Fruit fly (Drosophila melanogaster) whole organism, wandering third instar larva: ENCODE results near the gene CG11714.

Experiments used
- Abd-B ChIP-seq: fragments of >200 bp; optimal IDR thresholded peaks from 2 replicates; lab custom pipeline; 2017; ENCODE audit warnings: missing biosample characterization, missing genetic modification characterization
- CG32264 ChIP-seq: fragments of 200-800 bp; sonication (Bioruptor generic); optimal IDR thresholded peaks from 2 replicates; lab custom pipeline; 2016; ENCODE audit warnings: missing biosample characterization, missing genetic modification characterization
- CG9705 ChIP-seq: fragments of 200-800 bp; sonication (Bioruptor generic); optimal IDR thresholded peaks from 2 replicates; lab custom pipeline; 2018; ENCODE audit warnings: missing biosample characterization, mild to moderate bottlenecking, missing genetic modification characterization
- CrebA ChIP-seq: fragments of 200-800 bp; sonication (Bioruptor generic); optimal IDR thresholded peaks from 2 replicates; lab custom pipeline; 2016; ENCODE audit warnings: missing biosample characterization, mild to moderate bottlenecking, missing genetic modification characterization, borderline replicate concordance
- Dfd ChIP-seq: fragments of >200 bp; optimal IDR thresholded peaks from 2 replicates; lab custom pipeline; 2017; ENCODE audit warnings: missing biosample characterization, missing genetic modification characterization
- Dif ChIP-seq: fragments of 200-275, 200-300 bp; sonication (Bioruptor generic); optimal IDR thresholded peaks from 2 replicates; lab custom pipeline; 2018; ENCODE audit warnings: missing biosample characterization, missing genetic modification characterization; ENCODE audit not compliant: partially characterized antibody
- HLH106 ChIP-seq: fragments of 200-800 bp; optimal IDR thresholded peaks from 3 replicates; lab custom pipeline; 2019; ENCODE audit warnings: missing biosample characterization, mild to moderate bottlenecking, missing genetic modification characterization, moderate library complexity
- Hr78 ChIP-seq: fragments of >200 bp; optimal IDR thresholded peaks from 2 replicates; lab custom pipeline; 2017; ENCODE audit warnings: missing biosample characterization, missing genetic modification characterization
- Hr83 ChIP-seq: fragments of 200-300 bp; sonication (Bioruptor generic); optimal IDR thresholded peaks from 2 replicates; lab custom pipeline; 2016; ENCODE audit warnings: missing biosample characterization, mild to moderate bottlenecking, missing genetic modification characterization, moderate library complexity; ENCODE audit not compliant: poor library complexity, severe bottlenecking
- Jra ChIP-seq: sonication (Bioruptor generic); optimal IDR thresholded peaks from 2 replicates; lab custom pipeline; 2016; ENCODE audit warnings: missing biosample characterization, missing genetic modification characterization
- Mio ChIP-seq: sonication (Bioruptor generic); optimal IDR thresholded peaks from 2 replicates; lab custom pipeline; 2016; ENCODE audit warnings: missing biosample characterization, missing genetic modification characterization
- Myc ChIP-seq: fragments of >200 bp; optimal IDR thresholded peaks from 2 replicates; lab custom pipeline; 2017
- N ChIP-seq: fragments of >200 bp; optimal IDR thresholded peaks from 2 replicates; lab custom pipeline; 2018; ENCODE audit warnings: missing biosample characterization, missing external identifiers, missing genetic modification characterization
- Rel ChIP-seq, 2 experiments: fragments of 200-800 bp; sonication (Bioruptor generic) in 1 of 2; optimal IDR thresholded peaks; 2 replicates in 1 of 2; 3 replicates in 1 of 2; lab custom pipeline; 2016 to 2019; ENCODE audit warnings: mild to moderate bottlenecking in 2 of 2, missing biosample characterization in 2 of 2, missing genetic modification characterization in 2 of 2, moderate library complexity in 1 of 2
- Sp1 ChIP-seq: fragments of 200-800 bp; sonication (Bioruptor generic); optimal IDR thresholded peaks from 3 replicates; lab custom pipeline; 2019; ENCODE audit warnings: missing biosample characterization, mild to moderate bottlenecking, missing genetic modification characterization, moderate library complexity
- Vsx2 ChIP-seq: fragments of 200-300, 225-300 bp; sonication (Bioruptor generic); optimal IDR thresholded peaks from 2 replicates; lab custom pipeline; 2018; ENCODE audit warnings: missing biosample characterization, missing genetic modification characterization; ENCODE audit not compliant: partially characterized antibody
- br ChIP-seq: fragments of 200-800 bp; sonication (Bioruptor generic); optimal IDR thresholded peaks from 2 replicates; lab custom pipeline; 2016; ENCODE audit warnings: missing biosample characterization, missing genetic modification characterization
- brk ChIP-seq: fragments of 200-800 bp; sonication (Bioruptor generic); optimal IDR thresholded peaks from 2 replicates; lab custom pipeline; 2016; ENCODE audit warnings: missing biosample characterization, mild to moderate bottlenecking, missing genetic modification characterization
- dsf ChIP-seq: sonication (Bioruptor generic); optimal IDR thresholded peaks from 2 replicates; lab custom pipeline; 2016; ENCODE audit warnings: missing biosample characterization, missing genetic modification characterization, borderline replicate concordance
- ey ChIP-seq: fragments of 200-800 bp; sonication (Bioruptor generic); optimal IDR thresholded peaks from 2 replicates; lab custom pipeline; 2016; ENCODE audit warnings: missing biosample characterization, missing genetic modification characterization
- foxo ChIP-seq, 2 experiments: fragments of 200-800 bp; sonication (Bioruptor generic); optimal IDR thresholded peaks; 2 replicates in 1 of 2; 3 replicates in 1 of 2; lab custom pipeline; 2016 to 2017; ENCODE audit warnings: missing biosample characterization in 2 of 2, missing genetic modification characterization in 2 of 2
- fru ChIP-seq: fragments of 200-800 bp; sonication (Bioruptor generic); optimal IDR thresholded peaks from 3 replicates; lab custom pipeline; 2016; ENCODE audit warnings: missing biosample characterization, mild to moderate bottlenecking, missing genetic modification characterization
- jim ChIP-seq: fragments of 175-275, 200-325 bp; sonication (Bioruptor generic); optimal IDR thresholded peaks from 2 replicates; lab custom pipeline; 2016; ENCODE audit warnings: missing biosample characterization, mild to moderate bottlenecking, missing genetic modification characterization
- pan ChIP-seq: fragments of >200 bp; optimal IDR thresholded peaks from 2 replicates; lab custom pipeline; 2017
- psq ChIP-seq: fragments of 200-800 bp; sonication (Bioruptor generic); optimal IDR thresholded peaks from 3 replicates; lab custom pipeline; 2017; ENCODE audit warnings: missing biosample characterization, mild to moderate bottlenecking, missing genetic modification characterization, moderate library complexity
- sage ChIP-seq: fragments of 200-800 bp; sonication (Bioruptor generic); optimal IDR thresholded peaks from 2 replicates; lab custom pipeline; 2016; ENCODE audit warnings: missing biosample characterization, mild to moderate bottlenecking, missing genetic modification characterization
- sv ChIP-seq: fragments of 200-800 bp; sonication (Bioruptor generic); optimal IDR thresholded peaks from 3 replicates; lab custom pipeline; 2016; ENCODE audit warnings: missing biosample characterization, missing genetic modification characterization
- tai ChIP-seq: sonication (Bioruptor generic); optimal IDR thresholded peaks from 2 replicates; lab custom pipeline; 2016; ENCODE audit warnings: missing biosample characterization, missing genetic modification characterization
- woc ChIP-seq: sonication (Bioruptor generic); optimal IDR thresholded peaks from 2 replicates; lab custom pipeline; 2016; ENCODE audit warnings: missing biosample characterization, mild to moderate bottlenecking, missing genetic modification characterization

Gene CG11714

DNA sequence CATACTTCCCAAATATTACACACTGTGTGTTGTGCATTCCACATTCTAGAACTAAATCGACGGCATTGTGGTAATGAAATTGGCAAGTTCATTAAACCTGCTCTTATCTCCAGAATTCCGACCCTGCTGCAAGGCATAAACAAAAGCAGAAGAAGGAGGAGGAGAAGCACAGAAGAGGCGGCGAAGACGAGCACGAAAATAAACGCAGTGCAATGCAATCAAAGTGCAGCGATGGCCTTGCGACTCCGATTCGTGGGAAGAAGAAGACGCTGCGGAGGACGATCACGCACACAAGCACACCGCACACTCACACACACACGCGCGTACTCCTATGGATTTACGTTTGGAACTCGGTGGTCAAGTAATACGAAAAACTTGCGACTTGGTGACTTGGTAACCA, 38.4 kb upstream of the CG11714 start:
- TF ChIP-seq psq (GFP tag; lab: Kevin White, UChicago) (peak; percentile 89), Rel (GFP tag; optimal IDR thresholded peaks at IDR 0.05; lab: Kevin White, UChicago) (no peak), Rel (tag; optimal IDR thresholded peaks at IDR 0.05; lab: Kevin White, UChicago) (peak; percentile 53), foxo (GFP tag; optimal IDR thresholded peaks at IDR 0.05; lab: Kevin White, UChicago) (no peak), Dfd (no peak), ey (GFP tag; lab: Kevin White, UChicago) (no peak), sv (GFP tag; lab: Kevin White, UChicago) (no peak), Abd-B (no peak), Vsx2 (GFP tag; lab: Kevin White, UChicago) (no peak), Jra (GFP tag; lab: Kevin White, UChicago) (no peak), Myc (lab: Kevin White, UChicago) (no peak), HLH106 (tag; lab: Kevin White, UChicago) (no peak), jim (GFP tag; lab: Kevin White, UChicago) (no peak), woc (GFP tag; lab: Kevin White, UChicago) (no peak), Hr78 (no peak), CG32264 (GFP tag; lab: Kevin White, UChicago) (no peak), Sp1 (GFP tag; lab: Kevin White, UChicago) (no peak), brk (GFP tag; lab: Kevin White, UChicago) (no peak)

dm6 chr3L:11557209-11557608, 34.7 kb upstream of the CG11714 start:
- TF ChIP-seq Hr78, result no peak
- no peak for TF ChIP-seq N
- no peak for TF ChIP-seq CrebA (GFP tag; lab: Kevin White, UChicago)
- no peak for TF ChIP-seq jim (GFP tag; lab: Kevin White, UChicago)
- no peak for TF ChIP-seq Rel (GFP tag; optimal IDR thresholded peaks at IDR 0.05; lab: Kevin White, UChicago)
- TF ChIP-seq Rel (tag; optimal IDR thresholded peaks at IDR 0.05; lab: Kevin White, UChicago), result no peak
- TF ChIP-seq tai (GFP tag; lab: Kevin White, UChicago), result no peak
- TF ChIP-seq sv (GFP tag; lab: Kevin White, UChicago), result no peak
- no peak for TF ChIP-seq Mio (GFP tag; lab: Kevin White, UChicago)
- TF ChIP-seq Myc (lab: Kevin White, UChicago), result no peak
- no peak for TF ChIP-seq foxo (GFP tag; optimal IDR thresholded peaks at IDR 0.05; lab: Kevin White, UChicago)
- TF ChIP-seq fru (GFP tag; lab: Kevin White, UChicago), result no peak
- TF ChIP-seq dsf (GFP tag; lab: Kevin White, UChicago), result no peak
- TF ChIP-seq woc (GFP tag; lab: Kevin White, UChicago), result no peak
- TF ChIP-seq brk (GFP tag; lab: Kevin White, UChicago), result no peak
- no peak for TF ChIP-seq Dif (GFP tag; lab: Kevin White, UChicago)

- TF ChIP-seq Mio (GFP tag; lab: Kevin White, UChicago) (no peak), fru (GFP tag; lab: Kevin White, UChicago) (peak; percentile 15), sv (GFP tag; lab: Kevin White, UChicago) (peak; percentile 17)
- TF ChIP-seq, all 38 proteins: peak for 2
Measured at dm6 chr3L:11556637-11557036, 34.1 kb upstream of the CG11714 start.

DNA sequence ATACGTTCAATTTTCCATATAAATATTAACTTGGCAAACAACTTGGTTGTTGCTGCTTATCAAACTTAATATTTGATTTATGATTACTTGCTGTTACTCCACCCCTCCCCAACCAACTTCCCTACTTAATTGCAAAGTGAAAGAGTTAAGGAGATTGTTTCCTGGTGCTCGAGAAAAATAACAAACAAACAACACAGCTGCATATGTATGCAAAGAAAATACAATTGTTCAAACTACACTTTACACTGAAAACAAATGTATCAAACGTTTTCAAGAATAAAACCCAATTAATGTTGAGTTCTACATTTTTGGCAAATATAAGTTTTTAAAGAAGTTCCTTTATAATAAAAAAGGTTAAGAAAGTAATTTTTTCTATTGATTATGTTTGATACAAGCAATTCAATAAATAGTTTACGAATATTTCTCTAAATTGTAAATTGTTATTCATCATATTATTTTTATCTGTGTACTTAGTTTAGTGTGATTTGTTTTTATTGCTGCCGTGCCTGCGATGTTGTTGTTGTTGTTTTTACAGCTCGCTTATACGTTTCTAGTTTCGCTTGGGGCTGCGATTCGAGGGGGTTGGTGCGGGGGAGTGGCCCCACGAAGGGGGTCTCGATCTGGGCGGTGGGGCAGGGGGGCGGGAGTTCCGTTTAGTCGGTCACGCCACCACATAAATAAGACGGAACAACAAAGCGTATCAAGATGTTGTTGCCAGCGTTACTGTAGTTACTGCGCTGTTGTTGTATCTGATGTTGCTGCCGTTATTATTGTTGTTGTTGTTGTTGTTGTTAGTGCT, 33.3 kb upstream of the CG11714 start:
- TF ChIP-seq Hr83 (GFP tag; lab: Kevin White, UChicago) (no peak), Mio (GFP tag; lab: Kevin White, UChicago) (no peak), ey (GFP tag; lab: Kevin White, UChicago) (no peak), Vsx2 (GFP tag; lab: Kevin White, UChicago) (no peak), CG9705 (GFP tag; lab: Kevin White, UChicago) (no peak), Dfd (peak; percentile 89), Myc (lab: Kevin White, UChicago) (no peak), sv (GFP tag; lab: Kevin White, UChicago) (peak; percentile 57), Abd-B (no peak), pan (lab: Kevin White, UChicago) (no peak), woc (GFP tag; lab: Kevin White, UChicago) (no peak), sage (GFP tag; lab: Kevin White, UChicago) (no peak), Jra (GFP tag; lab: Kevin White, UChicago) (no peak), br (GFP tag; lab: Kevin White, UChicago) (no peak), fru (GFP tag; lab: Kevin White, UChicago) (no peak), N (no peak), CG32264 (GFP tag; lab: Kevin White, UChicago) (no peak)
- TF ChIP-seq, all 38 proteins: peak for 2
